Worm (Caenorhabditis elegans) whole organism, L2 larva: ENCODE measurements around the gene F13H10.9.
A peak's percentile ranks its signal among the peaks of the same experiment; 100 is the strongest.

ENCODE experiments used
- R02D3.7 ChIP-seq: fragments of 150-350 bp; optimal IDR thresholded peaks from 2 replicates; lab custom pipeline; 2014; ENCODE audit warnings: missing biosample characterization, missing genetic modification characterization
- ama-1 ChIP-seq: fragments of 150-350 bp; optimal IDR thresholded peaks from 2 replicates; lab custom pipeline; 2018; ENCODE audit warnings: inconsistent platforms
- dmd-4 ChIP-seq: sonication (generic microtip); optimal IDR thresholded peaks from 2 replicates; lab custom pipeline; 2017; ENCODE audit warnings: missing biosample characterization, missing genetic modification characterization
- mdl-1 ChIP-seq, 2 experiments: fragments of 150-350 bp in 1 of 2; sonication (generic microtip) in 1 of 2; optimal IDR thresholded peaks; 2 replicates each; lab custom pipeline; 2017; ENCODE audit warnings: missing biosample characterization in 2 of 2, missing genetic modification characterization in 2 of 2
- nhr-21 ChIP-seq: fragments of 150-350 bp; optimal IDR thresholded peaks from 2 replicates; lab custom pipeline; 2014; ENCODE audit warnings: missing biosample characterization, missing genetic modification characterization
- nhr-237 ChIP-seq: fragments of 150-350 bp; optimal IDR thresholded peaks from 2 replicates; lab custom pipeline; 2014; ENCODE audit warnings: missing biosample characterization, missing genetic modification characterization
- unc-39 ChIP-seq: fragments of 150-350 bp; optimal IDR thresholded peaks from 2 replicates; lab custom pipeline; 2014; ENCODE audit warnings: missing biosample characterization, missing genetic modification characterization
- unc-62 ChIP-seq: fragments of 150-350 bp; optimal IDR thresholded peaks from 2 replicates; lab custom pipeline; 2014; ENCODE audit warnings: missing biosample characterization, missing genetic modification reagents, missing genetic modification characterization
- ztf-11 ChIP-seq: sonication (generic microtip); optimal IDR thresholded peaks from 2 replicates; lab custom pipeline; 2017; ENCODE audit warnings: missing biosample characterization, missing genetic modification characterization

- TF ChIP-seq ama-1 (lab: Kevin White, UChicago) (no peak), dmd-4 (tag; lab: Kevin White, UChicago) (no peak), mdl-1 (tag; optimal IDR thresholded peaks at IDR 0.05; lab: Kevin White, UChicago) (no peak), nhr-237 (tag; lab: Kevin White, UChicago) (no peak), R02D3.7 (tag; lab: Kevin White, UChicago) (no peak), unc-39 (tag; lab: Kevin White, UChicago) (no peak), unc-62 (GFP tag; lab: Kevin White, UChicago) (no peak), ztf-11 (tag; lab: Kevin White, UChicago) (no peak), nhr-21 (tag; lab: Kevin White, UChicago) (peak; percentile 19)
Observed at ce11 chrIV:11036222-11036621, 34.5 kb downstream of the F13H10.9 start, which contains the start of gene fkb-1.
